Fruit fly (Drosophila melanogaster) whole organism, embryonic: ENCODE data around the gene mxt.

ENCODE experiments used
- Atf3 ChIP-seq: fragments of 200-800 bp; sonication (Bioruptor generic); optimal IDR thresholded peaks from 3 replicates; lab custom pipeline; 2016; ENCODE audit warnings: missing biosample characterization, missing genetic modification characterization
- CG10543 ChIP-seq: fragments of 200-800 bp; sonication (Bioruptor generic); optimal IDR thresholded peaks from 3 replicates; lab custom pipeline; 2017; ENCODE audit warnings: missing biosample characterization, mild to moderate bottlenecking, missing genetic modification characterization, moderate library complexity
- CG11723 ChIP-seq: fragments of 200-800 bp; sonication (Bioruptor generic); optimal IDR thresholded peaks from 2 replicates; lab custom pipeline; 2017; ENCODE audit warnings: missing biosample characterization, mild to moderate bottlenecking, missing genetic modification characterization
- CG12104 ChIP-seq: fragments of 200-800 bp; sonication (Bioruptor generic); optimal IDR thresholded peaks from 3 replicates; lab custom pipeline; 2016; ENCODE audit warnings: missing biosample characterization, missing genetic modification characterization
- CG12219 ChIP-seq: fragments of 200-800 bp; sonication (Bioruptor generic); optimal IDR thresholded peaks from 3 replicates; lab custom pipeline; 2018; ENCODE audit warnings: missing biosample characterization, mild to moderate bottlenecking, missing genetic modification characterization
- CG13624 ChIP-seq: fragments of 200-800 bp; sonication (Bioruptor generic); optimal IDR thresholded peaks from 2 replicates; lab custom pipeline; 2016; ENCODE audit warnings: missing biosample characterization, missing genetic modification characterization
- CG14050 ChIP-seq: fragments of 200-800 bp; sonication (Bioruptor generic); IDR thresholded peaks from 3 replicates; pipeline ENCODE4 v1.3.6; 2022; ENCODE audit warnings: missing biosample characterization, missing genetic modification characterization
- CG1529 ChIP-seq: fragments of 200-800 bp; sonication (Bioruptor generic); optimal IDR thresholded peaks from 3 replicates; lab custom pipeline; 2018; ENCODE audit warnings: missing biosample characterization, missing genetic modification characterization
- CG15514 ChIP-seq: fragments of 200-800 bp; sonication (Bioruptor generic); optimal IDR thresholded peaks from 3 replicates; lab custom pipeline; 2017; ENCODE audit warnings: missing biosample characterization, missing genetic modification characterization, mild to moderate bottlenecking, moderate library complexity, missing genetic modification reagents
- CG15601 ChIP-seq: fragments of 200-800 bp; sonication (Bioruptor generic); optimal IDR thresholded peaks from 3 replicates; lab custom pipeline; 2019; ENCODE audit warnings: missing biosample characterization, mild to moderate bottlenecking, missing genetic modification characterization, moderate library complexity
- CG18764 ChIP-seq: fragments of 200-800 bp; sonication (Bioruptor generic); optimal IDR thresholded peaks from 3 replicates; lab custom pipeline; 2016; ENCODE audit warnings: missing biosample characterization, missing genetic modification characterization
- CG2116 ChIP-seq: fragments of 200-800 bp; sonication (Bioruptor generic); optimal IDR thresholded peaks from 3 replicates; lab custom pipeline; 2018; ENCODE audit warnings: missing biosample characterization, mild to moderate bottlenecking, missing genetic modification characterization
- CG33213 ChIP-seq: fragments of 200-800 bp; sonication (Bioruptor generic); optimal IDR thresholded peaks from 3 replicates; lab custom pipeline; 2016; ENCODE audit warnings: missing biosample characterization, missing genetic modification characterization
- CG33557 ChIP-seq: fragments of 200-800 bp; sonication (Bioruptor generic); optimal IDR thresholded peaks from 2 replicates; lab custom pipeline; 2019; ENCODE audit warnings: missing biosample characterization, mild to moderate bottlenecking, missing genetic modification characterization, moderate library complexity
- CG4360 ChIP-seq: fragments of 200-800 bp; sonication (Bioruptor generic); IDR thresholded peaks from 2 replicates; pipeline ENCODE4 v1.3.6; 2022; ENCODE audit warnings: missing biosample characterization, missing genetic modification characterization
- CG7987 ChIP-seq: fragments of 200-800 bp; sonication (Bioruptor generic); optimal IDR thresholded peaks from 2 replicates; lab custom pipeline; 2018; ENCODE audit warnings: missing biosample characterization, mild to moderate bottlenecking, missing genetic modification characterization, moderate library complexity
- CG8281 ChIP-seq: fragments of 200-800 bp; sonication (Bioruptor generic); optimal IDR thresholded peaks from 2 replicates; lab custom pipeline; 2018; ENCODE audit warnings: missing biosample characterization, mild to moderate bottlenecking, missing genetic modification characterization, moderate library complexity
- CG9215 ChIP-seq: fragments of 200-800 bp; sonication (Bioruptor generic); IDR thresholded peaks from 2 replicates; pipeline ENCODE4 v1.3.6; 2022; ENCODE audit warnings: missing biosample characterization, missing genetic modification characterization
- CG9932 ChIP-seq: fragments of 200-800 bp; sonication (Bioruptor generic); IDR thresholded peaks from 2 replicates; pipeline ENCODE4 v1.3.6; 2022; ENCODE audit warnings: missing biosample characterization, missing genetic modification characterization
- Gsc ChIP-seq: fragments of 200-800 bp; sonication (Bioruptor generic); IDR thresholded peaks from 2 replicates; pipeline ENCODE4 v1.3.6; 2022; ENCODE audit warnings: missing biosample characterization, missing genetic modification characterization
- HHEX ChIP-seq: fragments of 200-800 bp; sonication (Bioruptor generic); optimal IDR thresholded peaks from 3 replicates; lab custom pipeline; 2017; ENCODE audit warnings: missing biosample characterization, mild to moderate bottlenecking, missing genetic modification characterization, missing genetic modification reagents
- Hand ChIP-seq: fragments of 200-800 bp; sonication (Bioruptor generic); optimal IDR thresholded peaks from 2 replicates; lab custom pipeline; 2017; ENCODE audit warnings: mild to moderate bottlenecking, missing biosample characterization, missing genetic modification reagents, missing genetic modification characterization
- Hmx ChIP-seq: fragments of 200-800 bp; sonication (Bioruptor generic); optimal IDR thresholded peaks from 2 replicates; lab custom pipeline; 2016; ENCODE audit warnings: missing biosample characterization, missing genetic modification characterization
- MBD-R2 ChIP-seq: fragments of 200-800 bp; sonication (Bioruptor generic); IDR thresholded peaks from 2 replicates; pipeline ENCODE4 v1.3.6; 2022; ENCODE audit warnings: missing biosample characterization, missing genetic modification characterization
- MTF-1 ChIP-seq: fragments of 200-800 bp; sonication (Bioruptor generic); optimal IDR thresholded peaks from 2 replicates; lab custom pipeline; 2018; ENCODE audit warnings: missing biosample characterization, mild to moderate bottlenecking, missing genetic modification characterization, borderline replicate concordance
- Mes4 ChIP-seq: fragments of 200-800 bp; sonication (Bioruptor generic); optimal IDR thresholded peaks from 2 replicates; lab custom pipeline; 2016; ENCODE audit warnings: missing biosample characterization, missing genetic modification characterization
- Nf-YA ChIP-seq: fragments of 200-800 bp; sonication (Bioruptor generic); IDR thresholded peaks from 2 replicates; pipeline ENCODE4 v1.3.6; 2022; ENCODE audit warnings: missing biosample characterization, missing genetic modification characterization
- PHDP ChIP-seq: fragments of 200-800 bp; sonication (Bioruptor generic); optimal IDR thresholded peaks from 3 replicates; lab custom pipeline; 2018; ENCODE audit warnings: missing biosample characterization, mild to moderate bottlenecking, missing genetic modification characterization, moderate library complexity
- Ravus ChIP-seq: fragments of 200-800 bp; sonication (Bioruptor generic); IDR thresholded peaks from 2 replicates; pipeline ENCODE4 v1.3.6; 2022; ENCODE audit warnings: missing biosample characterization, missing genetic modification characterization
- Ssrp ChIP-seq: fragments of 200-800 bp; sonication (Bioruptor generic); optimal IDR thresholded peaks from 2 replicates; lab custom pipeline; 2018; ENCODE audit warnings: missing biosample characterization, mild to moderate bottlenecking, missing genetic modification characterization, moderate library complexity
- bab2 ChIP-seq: fragments of 200-800 bp; sonication (Bioruptor generic); optimal IDR thresholded peaks from 2 replicates; lab custom pipeline; 2016; ENCODE audit warnings: missing biosample characterization, missing genetic modification characterization
- bowl ChIP-seq: fragments of 200-800 bp; sonication (Bioruptor generic); IDR thresholded peaks from 2 replicates; pipeline ENCODE4 v1.3.6; 2022; ENCODE audit warnings: missing biosample characterization, missing genetic modification characterization
- chm ChIP-seq: fragments of 200-800 bp; sonication (Bioruptor generic); IDR thresholded peaks from 2 replicates; pipeline ENCODE4 v1.3.6; 2022; ENCODE audit warnings: missing biosample characterization, missing genetic modification characterization
- fd64A ChIP-seq: fragments of 200-800 bp; sonication (Bioruptor generic); optimal IDR thresholded peaks from 3 replicates; lab custom pipeline; 2018; ENCODE audit warnings: missing biosample characterization, mild to moderate bottlenecking, missing genetic modification characterization
- gro ChIP-seq: fragments of 200-800 bp; sonication (Bioruptor generic); optimal IDR thresholded peaks from 2 replicates; lab custom pipeline; 2016; ENCODE audit warnings: missing biosample characterization, missing genetic modification characterization
- gsb-n ChIP-seq: fragments of 200-800 bp; sonication (Bioruptor generic); optimal IDR thresholded peaks from 3 replicates; lab custom pipeline; 2018; ENCODE audit warnings: missing biosample characterization, mild to moderate bottlenecking, missing genetic modification characterization
- hkb ChIP-seq, 2 experiments: fragments of 200-800 bp in 1 of 2; fragments of >200 bp in 1 of 2; sonication (Bioruptor generic) in 1 of 2; IDR thresholded peaks in 1 of 2; optimal IDR thresholded peaks in 1 of 2; 2 replicates each; pipeline versions ENCODE4 v1.3.6 to Lab custom; 2017 to 2022; ENCODE audit warnings: missing biosample characterization in 1 of 2, missing genetic modification characterization in 1 of 2
- mirr ChIP-seq: fragments of 200-800 bp; sonication (Bioruptor generic); optimal IDR thresholded peaks from 3 replicates; lab custom pipeline; 2018; ENCODE audit warnings: missing biosample characterization, mild to moderate bottlenecking, missing genetic modification characterization
- onecut ChIP-seq: fragments of 200-800 bp; sonication (Bioruptor generic); IDR thresholded peaks from 2 replicates; pipeline ENCODE4 v1.3.6; 2022; ENCODE audit warnings: missing biosample characterization, missing genetic modification characterization
- org-1 ChIP-seq: fragments of 200-800 bp; sonication (Bioruptor generic); optimal IDR thresholded peaks from 2 replicates; lab custom pipeline; 2017; ENCODE audit warnings: missing biosample characterization, missing genetic modification characterization
- pan ChIP-seq, 4 experiments: fragments of >200 bp in 3 of 4; fragments of 200-800 bp in 1 of 4; sonication (Bioruptor generic) in 1 of 4; optimal IDR thresholded peaks in 3 of 4; IDR thresholded peaks in 1 of 4; 2 replicates each; pipeline versions ENCODE4 v1.3.6 to Lab custom; 2017 to 2022; ENCODE audit warnings: missing biosample characterization in 2 of 4, missing genetic modification characterization in 2 of 4, mixed read lengths in 1 of 4
- prd ChIP-seq, 3 experiments: fragments of >200 bp in 2 of 3; fragments of 200-800 bp in 1 of 3; sonication (Bioruptor generic) in 1 of 3; optimal IDR thresholded peaks in 2 of 3; IDR thresholded peaks in 1 of 3; 2 replicates in 2 of 3; 3 replicates in 1 of 3; pipeline versions ENCODE4 v1.3.6 to Lab custom; 2017 to 2022; ENCODE audit warnings: missing biosample characterization in 1 of 3, missing genetic modification characterization in 1 of 3
- ranshi ChIP-seq: fragments of 200-800 bp; sonication (Bioruptor generic); IDR thresholded peaks from 2 replicates; pipeline ENCODE4 v1.3.6; 2022; ENCODE audit warnings: missing biosample characterization, missing genetic modification characterization
- sc ChIP-seq, 3 experiments: fragments of >200 bp in 2 of 3; fragments of 200-800 bp in 1 of 3; sonication (Bioruptor generic) in 1 of 3; optimal IDR thresholded peaks; 2 replicates in 2 of 3; 3 replicates in 1 of 3; lab custom pipeline; 2017; ENCODE audit warnings: mild to moderate bottlenecking in 1 of 3, missing biosample characterization in 1 of 3, missing genetic modification characterization in 1 of 3, missing genetic modification reagents in 1 of 3
- sisA ChIP-seq: fragments of 200-800 bp; sonication (Bioruptor generic); IDR thresholded peaks from 2 replicates; pipeline ENCODE4 v1.3.6; 2022; ENCODE audit warnings: missing biosample characterization, missing genetic modification characterization
- so ChIP-seq: fragments of 200-800 bp; sonication (Bioruptor generic); IDR thresholded peaks from 3 replicates; pipeline ENCODE4 v1.3.6; 2022; ENCODE audit warnings: missing biosample characterization, missing genetic modification characterization
- tio ChIP-seq: fragments of 200-800 bp; sonication (Bioruptor generic); optimal IDR thresholded peaks from 2 replicates; lab custom pipeline; 2017; ENCODE audit warnings: missing biosample characterization, missing genetic modification characterization, inconsistent platforms

Gene mxt

DNA sequence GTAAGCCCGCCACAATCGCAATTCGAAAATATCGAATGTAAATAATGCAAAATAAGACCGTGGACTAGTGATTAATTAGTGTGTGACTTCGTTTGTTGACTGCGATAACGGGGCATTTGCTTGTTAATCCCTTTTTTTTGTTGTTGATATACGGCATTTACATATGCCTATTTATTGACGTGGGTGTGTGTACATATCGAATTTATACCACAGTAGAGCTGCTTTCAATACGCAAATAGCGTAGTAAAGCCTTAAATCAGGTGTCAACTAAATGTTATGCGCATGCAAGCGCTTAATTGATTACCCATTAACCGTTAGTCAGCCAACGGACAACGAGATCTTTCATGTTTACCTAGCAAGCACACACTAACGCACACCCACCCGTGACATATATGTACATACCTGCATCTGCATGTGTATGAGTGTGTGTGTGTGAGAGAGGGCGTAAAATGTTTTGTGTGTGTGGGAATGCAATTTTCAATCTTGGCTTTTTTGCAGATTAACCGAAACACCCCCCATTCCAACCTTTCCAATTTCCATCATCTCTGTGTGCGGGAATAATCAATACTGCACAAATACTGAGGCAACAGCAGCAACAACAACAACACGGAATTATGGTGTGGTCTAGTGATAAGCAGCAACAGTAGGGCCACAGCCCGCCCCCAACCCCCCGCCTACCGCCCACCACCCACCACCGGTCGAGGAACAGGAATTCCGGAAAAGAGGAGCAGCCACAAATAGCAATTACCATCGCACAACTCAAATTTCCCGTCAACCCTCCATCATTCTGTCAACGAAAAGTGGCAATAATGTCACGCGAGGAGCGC is 8.4 kb downstream of the mxt start (continued):
- TF ChIP-seq MBD-R2 (GFP tag; lab: Robert Waterston, UW) (peak; percentile 33; the same call in 1 of the 2 replicates), CG1529 (GFP tag; lab: Kevin White, UChicago) (peak; percentile 42), CG9215 (GFP tag; lab: Robert Waterston, UW) (no peak), CG2116 (GFP tag; lab: Kevin White, UChicago) (no peak), org-1 (GFP tag; lab: Kevin White, UChicago) (peak; percentile 29), Mes4 (peak; percentile 13), CG18764 (GFP tag; lab: Kevin White, UChicago) (peak; percentile 49), CG7987 (GFP tag; lab: Kevin White, UChicago) (peak; percentile 70), Ssrp (tag; lab: Kevin White, UChicago) (peak; percentile 1), ranshi (no peak), Nf-YA (GFP tag; lab: Robert Waterston, UW) (peak; percentile 28; the same call in 1 of the 2 replicates), tio (GFP tag; lab: Kevin White, UChicago) (no peak), gro (GFP tag; lab: Kevin White, UChicago) (no peak), CG11723 (GFP tag; lab: Kevin White, UChicago) (peak; percentile 37), sc (optimal IDR thresholded peaks at IDR 0.05; lab: Kevin White, UChicago) (no peak), sc (GFP tag; optimal IDR thresholded peaks at IDR 0.05; lab: Kevin White, UChicago) (peak; percentile 21), CG10543 (GFP tag; lab: Kevin White, UChicago) (peak; percentile 32), sisA (GFP tag; lab: Robert Waterston, UW) (no peak), Ravus (GFP tag; lab: Robert Waterston, UW) (no peak), Hmx (no peak), HHEX (GFP tag; lab: Kevin White, UChicago) (peak; percentile 49), gsb-n (peak; percentile 15), fd64A (GFP tag; lab: Kevin White, UChicago) (peak; percentile 92), PHDP (tag; lab: Kevin White, UChicago) (peak; percentile 19), CG15601 (tag; lab: Kevin White, UChicago) (peak; percentile 79), CG4360 (GFP tag; lab: Robert Waterston, UW) (peak; percentile 69), CG9932 (GFP tag; lab: Robert Waterston, UW) (no peak), CG15514 (peak; percentile 13), CG33557 (GFP tag; lab: Kevin White, UChicago) (peak; percentile 44), CG12104 (no peak), bowl (GFP tag; lab: Robert Waterston, UW) (peak; percentile 5; the same call in 1 of the 2 replicates), bab2 (GFP tag; lab: Kevin White, UChicago) (peak; percentile 43), mirr (peak; percentile 32), prd (optimal IDR thresholded peaks at IDR 0.05; lab: Kevin White, UChicago) (no peak), prd (GFP tag; IDR thresholded peaks at IDR 0.05; lab: Robert Waterston, UW) (no peak), so (GFP tag; lab: Robert Waterston, UW) (no peak), CG8281 (tag; lab: Kevin White, UChicago) (peak; percentile 64), onecut (GFP tag; lab: Robert Waterston, UW) (peak; percentile 97), Gsc (GFP tag; lab: Robert Waterston, UW) (no peak), Atf3 (no peak), CG13624 (GFP tag; lab: Kevin White, UChicago) (no peak), hkb (optimal IDR thresholded peaks at IDR 0.05; lab: Kevin White, UChicago) (no peak), hkb (GFP tag; IDR thresholded peaks at IDR 0.05; lab: Robert Waterston, UW) (0 out of 2 replicates have a peak, but pooled peaks have one; percentile 47), MTF-1 (GFP tag; lab: Kevin White, UChicago) (peak; percentile 54), CG33213 (GFP tag; lab: Kevin White, UChicago) (peak; percentile 38), Hand (no peak), CG14050 (no peak), CG12219 (peak; percentile 52), chm (GFP tag; lab: Robert Waterston, UW) (no peak), pan (optimal IDR thresholded peaks at IDR 0.05; lab: Kevin White, UChicago) (no peak), pan (GFP tag; optimal IDR thresholded peaks at IDR 0.05 in 1 of 2, IDR thresholded peaks at IDR 0.05 in 1 of 2) (peak in 1 of 2 experiments; percentile 23)
